Worm (Caenorhabditis elegans) whole organism, midembryonic: ENCODE data around the gene spe-44.
"Not testable (repeated sequence)": the region's sequence is repeated elsewhere in the genome, so short reads cannot be mapped to it uniquely, and the experiment has no call there.

Experiments used
- T22C8.4 ChIP-seq: fragments of 200-800 bp; sonication (Bioruptor generic); IDR thresholded peaks from 2 replicates; pipeline ENCODE4 v1.3.6; 2022; ENCODE audit warnings: missing genetic modification characterization, missing compliant biosample characterization
- cog-1 ChIP-seq: sonication (generic microtip); optimal IDR thresholded peaks from 2 replicates; lab custom pipeline; 2016; ENCODE audit warnings: missing genetic modification characterization, missing compliant biosample characterization
- flt-1 ChIP-seq: fragments of 200-800 bp; sonication (Bioruptor generic); IDR thresholded peaks from 2 replicates; pipeline ENCODE4 v1.3.6; 2022; ENCODE audit warnings: missing genetic modification characterization, missing compliant biosample characterization
- klf-2 ChIP-seq: fragments of 200-800 bp; sonication (Bioruptor generic); conservative IDR thresholded peaks from 2 replicates; pipeline ENCODE4 v1.3.6; 2022; ENCODE audit warnings: missing genetic modification reagents, missing genetic modification characterization, missing compliant biosample characterization
- med-1 ChIP-seq: sonication (generic microtip); optimal IDR thresholded peaks from 2 replicates; lab custom pipeline; 2017; ENCODE audit warnings: missing genetic modification characterization, mild to moderate bottlenecking, missing compliant biosample characterization, antibody characterized with exemption, missing genetic modification reagents; ENCODE audit not compliant: insufficient read depth
- ref-1 ChIP-seq: fragments of 200-800 bp; sonication (Bioruptor generic); conservative IDR thresholded peaks from 2 replicates; pipeline ENCODE4 v1.3.6; 2022; ENCODE audit warnings: missing genetic modification reagents, missing genetic modification characterization, missing compliant biosample characterization
- tab-1 ChIP-seq: fragments of 200-800 bp; sonication (Bioruptor generic); IDR thresholded peaks from 2 replicates; pipeline ENCODE4 v1.3.6; 2022; ENCODE audit warnings: missing genetic modification characterization, missing compliant biosample characterization
- ztf-23 ChIP-seq: fragments of 200-800 bp; sonication (Bioruptor generic); IDR thresholded peaks from 2 replicates; pipeline ENCODE4 v1.3.6; 2022; ENCODE audit warnings: missing genetic modification reagents, missing genetic modification characterization, missing compliant biosample characterization
- ztf-29 ChIP-seq: fragments of 200-800 bp; sonication (Bioruptor generic); IDR thresholded peaks from 2 replicates; pipeline ENCODE4 v1.3.6; 2022; ENCODE audit warnings: missing genetic modification reagents, missing genetic modification characterization, missing compliant biosample characterization

spe-44 gene

DNA sequence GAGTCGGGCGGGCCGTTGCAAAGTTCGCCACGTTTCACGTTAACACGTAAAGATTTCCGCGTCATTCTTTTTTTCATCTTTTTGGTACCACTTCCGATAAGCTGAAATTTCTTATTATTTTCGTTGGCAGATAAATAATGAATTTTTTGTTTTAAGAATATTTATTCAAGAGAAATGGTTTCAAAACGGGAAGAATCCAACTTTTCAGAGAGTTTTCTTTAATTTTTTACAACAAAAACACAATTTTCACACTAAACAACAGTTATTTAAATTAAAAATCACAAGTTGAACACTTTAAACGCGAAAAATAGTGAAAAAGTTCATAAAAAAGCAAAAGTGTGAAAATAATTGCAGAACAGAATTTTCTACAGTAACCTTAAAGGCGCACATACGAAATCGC, at the start of gene spe-44:
TSS of gene spe-44 (minus strand) at position 101 of the 400 bp plus-strand sequence.
- TF ChIP-seq klf-2 = no peak
- TF ChIP-seq ref-1 (GFP tag; lab: Robert Waterston, UW) = no peak

DNA sequence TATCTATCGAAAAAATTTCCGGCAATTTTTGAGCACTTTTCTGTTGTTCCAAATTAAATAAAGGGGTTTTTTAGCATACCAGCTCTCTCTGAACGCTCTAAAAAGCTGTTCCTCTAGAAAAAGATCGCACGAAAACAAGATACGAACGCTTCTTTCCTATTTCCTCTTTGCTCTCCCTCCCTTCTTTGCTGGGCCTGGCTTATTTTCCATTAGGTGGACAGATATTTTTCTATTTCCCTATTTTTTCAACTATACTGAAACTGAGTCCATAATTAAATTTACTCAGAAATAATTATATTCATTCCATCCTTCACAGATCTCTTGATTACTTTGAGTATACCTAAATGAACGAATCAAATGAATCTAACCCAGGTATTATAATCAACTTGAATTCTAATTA, 47.9 kb upstream of the spe-44 start, which contains the start of gene sru-18:
TSS of gene sru-18 (plus strand) at position 301 of the 400 bp plus-strand sequence.
- no peak for TF ChIP-seq ztf-29 (GFP tag; lab: Robert Waterston, UW)
- no peak for TF ChIP-seq med-1 (GFP tag; lab: Kevin White, UChicago)
- TF ChIP-seq tab-1 (GFP tag; lab: Robert Waterston, UW) = no peak
- no peak for TF ChIP-seq ref-1 (GFP tag; lab: Robert Waterston, UW)
- TF ChIP-seq flt-1 (GFP tag; lab: Robert Waterston, UW) = no peak
- TF ChIP-seq klf-2 = no peak
- TF ChIP-seq ztf-23 = no peak
- no peak for TF ChIP-seq cog-1
- no peak for TF ChIP-seq T22C8.4 (GFP tag; lab: Robert Waterston, UW)

DNA sequence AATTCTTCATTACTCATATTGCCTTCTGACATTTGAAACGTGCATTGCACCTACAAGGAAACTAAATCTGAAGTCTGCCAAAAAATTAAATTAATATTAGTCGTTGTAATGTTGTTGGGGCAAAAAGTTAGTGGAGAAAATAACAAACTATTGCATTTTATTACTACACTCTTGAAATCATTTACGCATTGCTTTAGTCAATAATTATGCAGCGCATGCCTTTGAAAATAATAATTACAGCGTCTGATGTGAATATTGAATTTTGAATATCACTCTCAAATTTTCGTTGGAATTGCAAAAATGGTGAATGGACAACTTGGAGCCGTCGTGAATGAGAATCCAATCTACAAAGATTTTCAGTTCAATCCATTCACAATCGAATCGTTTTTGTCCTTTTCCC, 44.2 kb upstream of the spe-44 start, which contains the start of gene sru-19:
TSS of gene sru-19 (plus strand) at position 301 of the 400 bp plus-strand sequence.
- TF ChIP-seq med-1 (GFP tag; lab: Kevin White, UChicago) (no peak), ztf-29 (GFP tag; lab: Robert Waterston, UW) (no peak), ref-1 (GFP tag; lab: Robert Waterston, UW) (no peak), cog-1 (no peak), flt-1 (GFP tag; lab: Robert Waterston, UW) (no peak), ztf-23 (no peak), tab-1 (GFP tag; lab: Robert Waterston, UW) (no peak), T22C8.4 (GFP tag; lab: Robert Waterston, UW) (no peak), klf-2 (no peak)

DNA sequence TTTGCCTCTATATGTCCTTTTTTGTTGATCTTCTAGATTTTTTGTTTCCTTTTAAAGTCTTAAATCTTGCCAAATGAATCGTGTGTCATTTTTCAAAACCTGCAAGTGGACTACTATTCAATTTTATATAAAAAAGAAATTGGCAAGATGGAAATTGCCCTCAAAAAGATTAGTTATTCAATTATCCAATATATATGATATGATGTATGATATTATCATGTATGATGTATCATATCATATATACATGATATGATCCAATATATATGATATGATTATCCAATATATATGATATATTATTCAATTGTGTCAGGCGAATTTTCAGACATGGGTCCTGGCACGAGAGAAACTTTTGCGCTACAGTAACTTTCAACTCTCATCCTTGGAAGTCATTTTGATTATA, 41.2 kb upstream of the spe-44 start, which contains the start of gene sru-20:
TSS of gene sru-20 (plus strand) at position 301 of the 400 bp plus-strand sequence.
- TF ChIP-seq T22C8.4 (GFP tag; lab: Robert Waterston, UW) (no peak), klf-2 (no peak), tab-1 (GFP tag; lab: Robert Waterston, UW) (no peak), ref-1 (GFP tag; lab: Robert Waterston, UW) (no peak), flt-1 (GFP tag; lab: Robert Waterston, UW) (no peak), cog-1 (no peak), med-1 (GFP tag; lab: Kevin White, UChicago) (no peak), ztf-29 (GFP tag; lab: Robert Waterston, UW) (no peak), ztf-23 (no peak)

DNA sequence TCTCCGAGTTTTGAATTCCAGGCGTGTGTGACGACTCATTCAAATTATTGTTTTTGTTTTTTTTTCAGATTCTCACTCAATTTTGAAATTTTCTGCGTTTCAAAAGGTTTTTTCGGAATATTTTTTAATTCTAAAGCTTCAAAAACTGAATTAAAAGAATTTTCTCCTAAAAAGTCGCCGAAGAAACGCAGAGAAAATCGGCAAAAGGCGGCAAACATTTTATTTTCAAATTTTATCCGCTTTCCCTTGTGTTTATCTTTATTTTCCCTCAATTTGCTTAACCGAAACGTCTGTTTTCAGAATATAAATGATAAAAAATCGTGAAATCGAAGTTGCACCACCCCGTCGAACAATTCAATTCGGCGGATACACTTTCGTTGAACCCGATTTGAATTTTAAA, 36.5 kb upstream of the spe-44 start, which contains the start of gene him-6:
TSS of gene him-6 (plus strand) at position 301 of the 400 bp plus-strand sequence.
- no peak for TF ChIP-seq flt-1 (GFP tag; lab: Robert Waterston, UW)

DNA sequence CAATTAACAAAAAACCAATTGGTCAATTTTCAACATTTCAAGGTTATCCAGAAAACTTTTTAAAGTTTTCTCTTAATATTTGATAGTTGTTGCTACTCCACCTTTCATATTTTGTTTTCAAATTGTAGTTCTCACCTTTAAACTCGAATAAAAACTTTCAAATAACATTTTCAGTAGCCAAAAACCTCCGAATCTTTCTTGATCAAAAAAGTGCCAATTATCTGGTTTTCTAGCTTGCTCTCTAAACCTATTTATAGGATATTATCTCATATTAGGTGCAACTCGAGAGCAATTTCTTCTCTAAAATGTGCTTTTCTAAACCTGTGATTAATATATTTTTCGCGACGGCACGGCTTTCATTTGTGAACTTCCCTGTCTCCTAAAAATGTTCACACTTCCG, 33.2 kb upstream of the spe-44 start, which contains the start of gene sru-26:
TSS of gene sru-26 (plus strand) at position 301 of the 400 bp plus-strand sequence.
- TF ChIP-seq ztf-23 = no peak
- TF ChIP-seq T22C8.4 (GFP tag; lab: Robert Waterston, UW) = no peak
- no peak for TF ChIP-seq tab-1 (GFP tag; lab: Robert Waterston, UW)
- TF ChIP-seq med-1 (GFP tag; lab: Kevin White, UChicago) = no peak
- TF ChIP-seq klf-2 = no peak
- no peak for TF ChIP-seq flt-1 (GFP tag; lab: Robert Waterston, UW)
- TF ChIP-seq ztf-29 (GFP tag; lab: Robert Waterston, UW) = no peak
- no peak for TF ChIP-seq ref-1 (GFP tag; lab: Robert Waterston, UW)
- no peak for TF ChIP-seq cog-1

DNA sequence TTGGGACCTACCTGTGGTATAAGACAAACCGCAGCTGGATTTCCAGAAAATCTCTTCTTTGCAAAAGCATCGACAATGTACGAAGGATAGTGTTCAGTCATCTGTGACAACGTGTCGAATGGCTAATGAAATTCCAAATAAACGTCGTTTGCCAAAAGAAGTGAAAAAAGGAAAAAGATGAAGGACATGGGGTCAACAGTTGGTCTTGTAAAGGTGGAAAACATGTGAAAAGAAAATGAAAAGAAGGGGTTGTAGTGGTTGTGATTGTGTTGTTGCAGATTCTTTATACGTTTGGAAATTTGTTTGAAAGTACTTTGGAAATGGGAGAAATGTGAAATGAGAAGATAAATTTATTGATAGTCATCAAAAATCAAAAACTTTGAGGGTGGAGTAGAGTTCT, 30.5 kb upstream of the spe-44 start, which contains the start of gene T04A11.4:
TSS of gene T04A11.4 (minus strand) at position 101 of the 400 bp plus-strand sequence.
- not testable (repeated sequence) for TF ChIP-seq med-1 (GFP tag; lab: Kevin White, UChicago); klf-2; flt-1 (GFP tag; lab: Robert Waterston, UW)

DNA sequence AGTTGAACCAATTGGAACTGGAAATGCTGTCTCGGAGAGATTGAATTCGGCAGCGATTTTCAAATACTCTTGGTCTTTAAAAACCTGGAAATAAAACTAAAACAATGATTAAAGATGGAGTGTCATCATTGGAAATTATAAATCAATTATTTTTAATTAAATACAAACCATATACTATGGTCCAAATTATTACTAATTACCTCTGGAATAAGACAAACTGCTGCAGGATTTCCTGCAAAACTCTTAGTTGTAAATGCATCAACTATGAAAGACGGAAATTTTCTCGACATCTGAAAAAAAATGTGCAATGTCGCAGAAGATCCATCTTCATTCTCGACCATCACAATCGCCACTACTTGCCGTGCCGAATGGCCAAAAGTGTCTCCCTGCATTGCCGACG, 24.7 kb upstream of the spe-44 start, which contains the start of gene igdb-1:
TSS of gene igdb-1 (plus strand) at position 301 of the 400 bp plus-strand sequence.
- TF ChIP-seq ztf-23; cog-1; ztf-29 (GFP tag; lab: Robert Waterston, UW): not testable (repeated sequence)

DNA sequence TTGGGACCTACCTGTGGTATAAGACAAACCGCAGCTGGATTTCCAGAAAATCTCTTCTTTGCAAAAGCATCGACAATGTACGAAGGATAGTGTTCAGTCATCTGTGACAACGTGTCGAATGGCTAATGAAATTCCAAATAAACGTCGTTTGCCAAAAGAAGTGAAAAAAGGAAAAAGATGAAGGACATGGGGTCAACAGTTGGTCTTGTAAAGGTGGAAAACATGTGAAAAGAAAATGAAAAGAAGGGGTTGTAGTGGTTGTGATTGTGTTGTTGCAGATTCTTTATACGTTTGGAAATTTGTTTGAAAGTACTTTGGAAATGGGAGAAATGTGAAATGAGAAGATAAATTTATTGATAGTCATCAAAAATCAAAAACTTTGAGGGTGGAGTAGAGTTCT, 22.9 kb upstream of the spe-44 start, which contains the start of gene T04A11.1:
TSS of gene T04A11.1 (minus strand) at position 101 of the 400 bp plus-strand sequence.
- not testable (repeated sequence) for TF ChIP-seq tab-1 (GFP tag; lab: Robert Waterston, UW); klf-2; ref-1 (GFP tag; lab: Robert Waterston, UW)

DNA sequence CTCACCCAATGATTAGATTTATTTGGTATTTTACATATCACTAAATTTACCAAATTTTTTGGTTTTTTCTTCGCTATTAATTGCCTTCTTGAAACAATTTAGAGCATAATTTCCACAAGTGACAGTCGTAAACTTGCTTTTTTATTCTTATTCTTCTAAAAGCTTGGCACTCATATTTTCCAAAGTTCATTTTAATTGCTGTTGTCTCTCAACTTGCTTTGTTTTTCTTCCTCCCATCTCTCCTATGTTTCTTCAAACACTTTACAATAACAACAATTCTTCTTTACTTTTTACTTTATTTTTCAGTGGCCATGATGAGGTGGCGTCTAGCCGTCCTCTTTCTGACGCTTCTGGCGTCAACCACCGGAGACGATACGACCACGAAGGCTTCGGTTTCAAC, 14.3 kb upstream of the spe-44 start, which contains the start of gene igdb-2:
TSS of gene igdb-2 (plus strand) at position 301 of the 400 bp plus-strand sequence.
- no peak for TF ChIP-seq klf-2
- TF ChIP-seq med-1 (GFP tag; lab: Kevin White, UChicago) = no peak
- TF ChIP-seq tab-1 (GFP tag; lab: Robert Waterston, UW) = no peak
- TF ChIP-seq cog-1 = no peak
- no peak for TF ChIP-seq ztf-23
- no peak for TF ChIP-seq ztf-29 (GFP tag; lab: Robert Waterston, UW)
- no peak for TF ChIP-seq T22C8.4 (GFP tag; lab: Robert Waterston, UW)
- TF ChIP-seq ref-1 (GFP tag; lab: Robert Waterston, UW) = no peak
- TF ChIP-seq flt-1 (GFP tag; lab: Robert Waterston, UW) = no peak
